Worm (Caenorhabditis elegans) whole organism, early embryonic: ENCODE measurements around the gene ZC449.8.

Experiments used
- B0310.2 ChIP-seq: sonication (generic microtip); optimal IDR thresholded peaks from 2 replicates; lab custom pipeline; 2016; ENCODE audit warnings: mild to moderate bottlenecking, missing genetic modification characterization, missing compliant biosample characterization
- F13C5.2 ChIP-seq: sonication (generic microtip); optimal IDR thresholded peaks from 2 replicates; lab custom pipeline; 2017; ENCODE audit warnings: mild to moderate bottlenecking, missing genetic modification characterization, inconsistent platforms, missing compliant biosample characterization
- aly-1 ChIP-seq: sonication (generic microtip); optimal IDR thresholded peaks from 2 replicates; lab custom pipeline; 2016; ENCODE audit warnings: missing genetic modification characterization, missing compliant biosample characterization
- ama-1 ChIP-seq: fragments of 150-350 bp; optimal IDR thresholded peaks from 2 replicates; lab custom pipeline; 2014
- ceh-13 ChIP-seq: fragments of 200-800 bp; sonication (Bioruptor generic); optimal IDR thresholded peaks from 2 replicates; lab custom pipeline; 2018; ENCODE audit warnings: mild to moderate bottlenecking, missing genetic modification characterization, missing compliant biosample characterization
- ceh-36 ChIP-seq: sonication (generic microtip); optimal IDR thresholded peaks from 2 replicates; lab custom pipeline; 2016; ENCODE audit warnings: missing genetic modification characterization, inconsistent platforms, missing compliant biosample characterization
- ets-7 ChIP-seq: sonication (generic microtip); optimal IDR thresholded peaks from 2 replicates; lab custom pipeline; 2016; ENCODE audit warnings: missing genotype, missing genetic modification characterization, missing compliant biosample characterization
- flt-1 ChIP-seq: fragments of 200-800 bp; sonication (Bioruptor generic); IDR thresholded peaks from 2 replicates; pipeline ENCODE4 v1.3.6; 2022; ENCODE audit warnings: missing genetic modification characterization, missing compliant biosample characterization
- hmbx-1 ChIP-seq: sonication (generic microtip); optimal IDR thresholded peaks from 2 replicates; lab custom pipeline; 2016; ENCODE audit warnings: mild to moderate bottlenecking, missing genetic modification characterization, missing compliant biosample characterization
- hnd-1 ChIP-seq: sonication (generic microtip); optimal IDR thresholded peaks from 2 replicates; lab custom pipeline; 2016; ENCODE audit warnings: missing genetic modification characterization, missing compliant biosample characterization
- pes-1 ChIP-seq: fragments of 200-800 bp; sonication (Bioruptor generic); IDR thresholded peaks from 2 replicates; pipeline ENCODE4 v1.3.6; 2022; ENCODE audit warnings: missing genetic modification reagents, missing genetic modification characterization, missing compliant biosample characterization
- scrt-1 ChIP-seq: fragments of 200-800 bp; sonication (Bioruptor generic); IDR thresholded peaks from 2 replicates; pipeline ENCODE4 v1.3.6; 2022; ENCODE audit warnings: missing genetic modification characterization, missing compliant biosample characterization
- sea-1 ChIP-seq: fragments of 200-800 bp; sonication (Bioruptor generic); conservative IDR thresholded peaks from 2 replicates; pipeline ENCODE4 v1.3.6; 2022; ENCODE audit warnings: missing genetic modification characterization, missing compliant biosample characterization
- tbx-11 ChIP-seq: fragments of 200-800 bp; sonication (Bioruptor generic); IDR thresholded peaks from 2 replicates; pipeline ENCODE4 v1.3.6; 2022; ENCODE audit warnings: missing genetic modification characterization, missing compliant biosample characterization
- tbx-37 ChIP-seq: fragments of 200-800 bp; sonication (Bioruptor generic); conservative IDR thresholded peaks from 2 replicates; pipeline ENCODE4 v1.3.6; 2022; ENCODE audit warnings: missing genetic modification reagents, missing genetic modification characterization, missing compliant biosample characterization
- tra-4 ChIP-seq: sonication (generic microtip); optimal IDR thresholded peaks from 2 replicates; lab custom pipeline; 2017; ENCODE audit warnings: missing genetic modification characterization, missing compliant biosample characterization

Gene ZC449.8

DNA sequence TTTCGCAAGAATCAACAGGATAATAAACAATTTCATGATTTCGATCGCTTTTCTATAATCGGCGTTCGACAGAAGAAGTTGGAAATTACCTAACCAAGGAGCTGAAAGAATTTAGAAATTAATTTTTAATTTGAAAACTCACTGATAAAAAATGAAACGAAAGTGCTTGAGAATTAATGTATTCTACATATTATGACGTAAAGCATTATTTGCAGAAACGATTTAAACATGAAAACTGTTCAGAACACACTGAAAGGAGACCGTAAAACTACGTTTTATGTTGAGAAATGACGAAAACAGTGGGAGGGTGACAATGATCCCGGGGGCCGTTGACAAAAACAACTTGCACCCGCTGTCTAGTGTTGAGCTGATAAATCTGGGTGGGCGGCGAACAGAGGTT, 21.8 kb downstream of the ZC449.8 start, which contains the start of gene ZC449.5:
Gene ZC449.5 (minus strand): TSS at position 101 of the 400 bp plus-strand sequence.
- no peak for TF ChIP-seq hmbx-1 (tag; lab: Kevin White, UChicago)
- TF ChIP-seq tra-4 = no peak
- TF ChIP-seq B0310.2 (tag; lab: Kevin White, UChicago) = no peak
- TF ChIP-seq flt-1 (GFP tag; lab: Robert Waterston, UW) = no peak
- no peak for TF ChIP-seq ceh-36
- no peak for TF ChIP-seq tbx-37 (GFP tag; lab: Robert Waterston, UW)

DNA sequence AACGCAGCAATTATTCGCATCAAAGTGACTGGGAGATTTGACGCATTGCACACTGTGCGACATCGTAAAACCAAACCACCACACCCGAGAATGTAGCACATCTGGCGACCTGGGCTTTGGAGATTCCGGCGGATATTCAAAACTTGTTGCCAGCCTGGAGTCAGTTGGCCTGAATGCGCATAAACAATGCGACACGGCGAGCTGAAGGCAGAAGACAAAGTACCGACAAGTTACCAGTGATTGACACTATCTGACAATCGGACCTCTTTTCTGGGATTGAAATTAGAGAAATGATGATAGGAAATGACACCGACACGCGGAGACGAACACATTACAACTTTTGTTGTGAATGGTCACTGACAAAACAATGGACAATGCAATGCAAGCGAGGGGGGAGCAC, 22.9 kb downstream of the ZC449.8 start:
- no peak for TF ChIP-seq tra-4
- no peak for TF ChIP-seq hmbx-1 (tag; lab: Kevin White, UChicago)
- TF ChIP-seq sea-1 = no peak
- TF ChIP-seq pes-1 = no peak
- no peak for TF ChIP-seq tbx-37 (GFP tag; lab: Robert Waterston, UW)
- TF ChIP-seq flt-1 (GFP tag; lab: Robert Waterston, UW) = no peak
- no peak for TF ChIP-seq B0310.2 (tag; lab: Kevin White, UChicago)
- no peak for TF ChIP-seq aly-1 (tag; lab: Kevin White, UChicago)
- TF ChIP-seq scrt-1 (GFP tag; lab: Robert Waterston, UW) = no peak
- TF ChIP-seq hnd-1 (tag; lab: Kevin White, UChicago) = no peak
- no peak for TF ChIP-seq F13C5.2 (tag; lab: Kevin White, UChicago)
- no peak for TF ChIP-seq ceh-36
- TF ChIP-seq tbx-11 (GFP tag; lab: Robert Waterston, UW) = no peak
- no peak for TF ChIP-seq ama-1 (lab: Kevin White, UChicago)
- no peak for TF ChIP-seq ceh-13 (GFP tag; lab: Kevin White, UChicago)

DNA sequence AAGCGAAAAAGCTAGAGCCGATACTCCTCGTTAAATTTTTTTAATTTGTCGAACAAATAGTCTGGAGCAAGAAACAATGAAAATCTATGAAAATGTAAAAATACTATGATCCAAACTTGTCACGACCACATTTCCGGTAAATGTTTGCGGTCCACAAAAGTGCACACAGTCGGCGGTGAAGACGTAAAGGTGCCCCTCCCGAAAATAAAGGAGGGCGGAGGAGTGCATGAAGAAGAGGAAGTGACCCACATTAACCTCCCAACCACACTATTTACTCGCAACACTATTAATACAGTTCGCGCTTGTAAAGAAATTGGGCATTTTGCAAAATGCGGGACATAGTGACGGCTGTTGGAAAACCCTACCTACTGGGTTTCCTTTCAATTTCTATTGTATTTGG, 24.2 kb downstream of the ZC449.8 start:
- TF ChIP-seq F13C5.2 (tag; lab: Kevin White, UChicago) = no peak
- no peak for TF ChIP-seq ama-1 (lab: Kevin White, UChicago)
- TF ChIP-seq ceh-36 = no peak
- TF ChIP-seq B0310.2 (tag; lab: Kevin White, UChicago) = no peak
- TF ChIP-seq sea-1 = no peak
- TF ChIP-seq ets-7 (tag; lab: Kevin White, UChicago) = no peak
- TF ChIP-seq hnd-1 (tag; lab: Kevin White, UChicago) = no peak
- no peak for TF ChIP-seq tbx-37 (GFP tag; lab: Robert Waterston, UW)
- TF ChIP-seq pes-1 = no peak
- no peak for TF ChIP-seq scrt-1 (GFP tag; lab: Robert Waterston, UW)
- no peak for TF ChIP-seq tbx-11 (GFP tag; lab: Robert Waterston, UW)

DNA sequence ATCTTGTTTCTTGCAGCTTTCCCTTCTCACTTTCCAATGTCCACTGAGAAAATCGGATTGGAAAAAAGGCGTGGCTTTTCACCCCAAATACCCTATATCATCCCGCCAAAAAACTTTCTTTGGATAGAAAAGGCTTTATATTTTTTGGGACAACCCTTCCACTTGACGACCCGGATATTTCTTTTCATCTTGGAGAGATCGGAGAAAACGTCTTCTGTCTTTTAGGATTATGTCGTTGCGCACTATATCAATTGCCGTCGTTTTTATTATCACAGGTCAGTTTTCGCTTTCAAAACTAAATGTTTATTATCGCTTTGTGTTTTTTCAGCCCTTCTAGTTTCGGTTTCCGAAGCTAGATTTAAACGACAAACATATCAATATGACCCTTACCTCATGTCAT, 28.0 kb downstream of the ZC449.8 start, which contains the start of gene Y64H9A.2:
Gene Y64H9A.2 (plus strand): TSS at position 90 of the 400 bp plus-strand sequence.
- no peak for TF ChIP-seq ceh-36
- no peak for TF ChIP-seq sea-1
- no peak for TF ChIP-seq ama-1 (lab: Kevin White, UChicago)
- no peak for TF ChIP-seq F13C5.2 (tag; lab: Kevin White, UChicago)
- no peak for TF ChIP-seq ceh-13 (GFP tag; lab: Kevin White, UChicago)
- no peak for TF ChIP-seq flt-1 (GFP tag; lab: Robert Waterston, UW)
- no peak for TF ChIP-seq pes-1
- no peak for TF ChIP-seq B0310.2 (tag; lab: Kevin White, UChicago)
- no peak for TF ChIP-seq tra-4
- no peak for TF ChIP-seq hmbx-1 (tag; lab: Kevin White, UChicago)

DNA sequence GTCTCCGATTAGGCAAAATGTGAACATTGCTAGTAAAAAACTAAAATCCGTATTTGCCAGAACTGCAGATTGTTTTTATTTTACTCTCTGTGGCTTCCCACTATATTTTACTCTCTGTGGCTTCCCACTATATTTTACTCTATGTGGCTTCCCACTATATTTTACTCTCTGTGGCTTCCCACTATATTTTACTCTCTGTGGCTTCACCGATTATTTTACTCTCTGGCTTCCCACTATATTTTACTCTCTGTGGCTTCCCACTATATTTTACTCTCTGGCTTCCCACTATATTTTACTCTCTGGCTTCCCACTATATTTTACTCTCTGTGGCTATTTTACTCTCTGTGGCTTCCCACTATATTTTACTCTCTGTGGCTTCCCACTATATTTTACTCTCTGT, 40.3 kb downstream of the ZC449.8 start:
- peak; percentile 60 for TF ChIP-seq ets-7 (tag; lab: Kevin White, UChicago)
- TF ChIP-seq hmbx-1 (tag; lab: Kevin White, UChicago) = peak; percentile 89
- peak; percentile 85 for TF ChIP-seq hnd-1 (tag; lab: Kevin White, UChicago)
- TF ChIP-seq F13C5.2 (tag; lab: Kevin White, UChicago) = peak; percentile 61
- peak; percentile 71 for TF ChIP-seq aly-1 (tag; lab: Kevin White, UChicago)

DNA sequence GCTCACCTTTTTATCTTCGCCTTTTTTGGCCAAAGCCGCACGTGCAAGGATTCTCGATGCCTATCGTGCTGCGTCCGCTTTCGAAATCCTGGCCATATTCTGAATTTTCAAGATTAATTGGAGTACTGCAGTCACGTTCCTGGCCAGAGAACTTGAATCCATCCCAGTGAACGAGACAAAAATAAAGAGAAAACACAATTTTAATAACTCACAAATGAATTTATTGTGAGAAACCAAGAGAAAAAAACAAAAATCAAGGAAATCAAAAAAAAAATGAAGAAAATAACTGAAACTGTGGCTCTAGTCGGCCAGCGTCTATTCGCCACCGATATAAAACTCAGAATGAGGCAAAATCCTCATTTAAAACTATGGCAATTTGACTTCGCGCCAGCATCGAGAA, 43.3 kb downstream of the ZC449.8 start, which contains the start of gene C24H10.4:
Gene C24H10.4 (minus strand): TSS at position 101 of the 400 bp plus-strand sequence.
- TF ChIP-seq ets-7 (tag; lab: Kevin White, UChicago) (no peak), pes-1 (no peak), ceh-36 (no peak), F13C5.2 (tag; lab: Kevin White, UChicago) (no peak), tra-4 (no peak), tbx-37 (GFP tag; lab: Robert Waterston, UW) (no peak), flt-1 (GFP tag; lab: Robert Waterston, UW) (no peak), hmbx-1 (tag; lab: Kevin White, UChicago) (no peak), sea-1 (no peak)

DNA sequence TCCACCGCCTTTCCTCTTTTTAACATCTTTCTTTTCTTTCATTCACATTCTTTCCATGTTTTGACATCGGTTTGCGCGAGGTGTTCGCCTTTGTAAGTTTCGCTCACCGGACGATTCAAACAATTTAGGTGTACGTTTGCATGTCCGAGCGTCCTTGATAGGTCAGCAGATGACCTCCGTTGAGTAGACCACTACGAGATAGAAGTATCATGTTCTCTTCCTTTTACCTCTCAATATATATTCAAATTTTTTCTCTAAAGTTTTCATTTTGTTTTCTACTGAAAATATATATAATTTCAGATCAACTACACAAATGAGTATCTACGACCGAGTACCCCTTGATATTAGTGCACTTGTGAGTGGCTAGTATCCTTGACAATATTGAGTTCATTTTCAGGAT, 44.9 kb downstream of the ZC449.8 start, which contains the start of gene C24H10.3:
Gene C24H10.3 (plus strand): TSS at position 301 of the 400 bp plus-strand sequence.
- TF ChIP-seq hmbx-1 (tag; lab: Kevin White, UChicago) (no peak), scrt-1 (GFP tag; lab: Robert Waterston, UW) (no peak), tra-4 (no peak), ets-7 (tag; lab: Kevin White, UChicago) (no peak), flt-1 (GFP tag; lab: Robert Waterston, UW) (no peak), tbx-37 (GFP tag; lab: Robert Waterston, UW) (no peak), aly-1 (tag; lab: Kevin White, UChicago) (no peak)

DNA sequence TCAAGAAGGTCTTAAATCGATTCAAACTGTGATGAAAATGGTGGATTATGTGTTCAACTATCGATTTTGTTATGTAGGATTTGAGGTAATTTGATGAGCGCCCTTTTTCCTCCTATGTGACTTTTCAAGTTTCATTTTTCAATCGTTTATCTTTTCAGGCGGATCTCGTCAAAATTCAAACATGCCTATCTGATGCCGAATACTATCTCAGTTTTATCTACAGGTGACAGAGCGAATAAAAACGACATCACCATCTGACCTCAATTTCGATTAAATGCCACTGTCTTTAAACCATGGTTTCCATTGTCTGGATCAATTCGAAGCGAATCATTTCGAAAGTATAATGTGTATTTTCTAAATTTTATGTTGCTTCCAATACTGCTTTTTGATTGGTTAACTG, 45.9 kb downstream of the ZC449.8 start:
- no peak for TF ChIP-seq ceh-36
- TF ChIP-seq tbx-37 (GFP tag; lab: Robert Waterston, UW) = no peak
- TF ChIP-seq ets-7 (tag; lab: Kevin White, UChicago) = no peak
- no peak for TF ChIP-seq ceh-13 (GFP tag; lab: Kevin White, UChicago)
- no peak for TF ChIP-seq tbx-11 (GFP tag; lab: Robert Waterston, UW)
- no peak for TF ChIP-seq pes-1
- TF ChIP-seq scrt-1 (GFP tag; lab: Robert Waterston, UW) = no peak
- no peak for TF ChIP-seq aly-1 (tag; lab: Kevin White, UChicago)
